Worm (Caenorhabditis elegans) whole organism, midembryonic: ENCODE results near the gene chil-25.

Experiments used
- flt-1 ChIP-seq: fragments of 200-800 bp; sonication (Bioruptor generic); IDR thresholded peaks from 2 replicates; pipeline ENCODE4 v1.3.6; 2022; ENCODE audit warnings: missing genetic modification characterization, missing compliant biosample characterization
- klf-2 ChIP-seq: fragments of 200-800 bp; sonication (Bioruptor generic); conservative IDR thresholded peaks from 2 replicates; pipeline ENCODE4 v1.3.6; 2022; ENCODE audit warnings: missing genetic modification reagents, missing genetic modification characterization, missing compliant biosample characterization
- med-1 ChIP-seq: sonication (generic microtip); optimal IDR thresholded peaks from 2 replicates; lab custom pipeline; 2017; ENCODE audit warnings: missing genetic modification characterization, mild to moderate bottlenecking, missing compliant biosample characterization, antibody characterized with exemption, missing genetic modification reagents; ENCODE audit not compliant: insufficient read depth
- ref-1 ChIP-seq: fragments of 200-800 bp; sonication (Bioruptor generic); conservative IDR thresholded peaks from 2 replicates; pipeline ENCODE4 v1.3.6; 2022; ENCODE audit warnings: missing genetic modification reagents, missing genetic modification characterization, missing compliant biosample characterization
- tab-1 ChIP-seq: fragments of 200-800 bp; sonication (Bioruptor generic); IDR thresholded peaks from 2 replicates; pipeline ENCODE4 v1.3.6; 2022; ENCODE audit warnings: missing genetic modification characterization, missing compliant biosample characterization
- ztf-29 ChIP-seq: fragments of 200-800 bp; sonication (Bioruptor generic); IDR thresholded peaks from 2 replicates; pipeline ENCODE4 v1.3.6; 2022; ENCODE audit warnings: missing genetic modification reagents, missing genetic modification characterization, missing compliant biosample characterization

ce11 chrII:9443522-9443921 lies 30.7 kb downstream of the chil-25 start, which contains the start of gene chil-15:
- TF ChIP-seq flt-1 (GFP tag; lab: Robert Waterston, UW), result no peak
- no peak for TF ChIP-seq klf-2 (GFP tag; lab: Robert Waterston, UW)
- no peak for TF ChIP-seq ref-1 (GFP tag; lab: Robert Waterston, UW)
- TF ChIP-seq ztf-29, result no peak
- no peak for TF ChIP-seq tab-1
- TF ChIP-seq med-1 (GFP tag; lab: Kevin White, UChicago), result no peak
